Fruit fly (Drosophila melanogaster) whole organism, wandering third instar larva: ENCODE data around the gene CG10405.

Experiments
- CrebA ChIP-seq: fragments of 200-800 bp; sonication (Bioruptor generic); optimal IDR thresholded peaks from 2 replicates; lab custom pipeline; 2016; ENCODE audit warnings: missing biosample characterization, mild to moderate bottlenecking, missing genetic modification characterization, borderline replicate concordance
- Hr78 ChIP-seq: fragments of >200 bp; optimal IDR thresholded peaks from 2 replicates; lab custom pipeline; 2017; ENCODE audit warnings: missing biosample characterization, missing genetic modification characterization
- Rel ChIP-seq, 2 experiments: fragments of 200-800 bp; sonication (Bioruptor generic) in 1 of 2; optimal IDR thresholded peaks; 2 replicates in 1 of 2; 3 replicates in 1 of 2; lab custom pipeline; 2016 to 2019; ENCODE audit warnings: mild to moderate bottlenecking in 2 of 2, missing biosample characterization in 2 of 2, missing genetic modification characterization in 2 of 2, moderate library complexity in 1 of 2
- br ChIP-seq: fragments of 200-800 bp; sonication (Bioruptor generic); optimal IDR thresholded peaks from 2 replicates; lab custom pipeline; 2016; ENCODE audit warnings: missing biosample characterization, missing genetic modification characterization
- h ChIP-seq: fragments of 200-800 bp; sonication (Bioruptor generic); optimal IDR thresholded peaks from 3 replicates; lab custom pipeline; 2016; ENCODE audit warnings: missing biosample characterization, mild to moderate bottlenecking, missing genetic modification characterization

- TF ChIP-seq h (GFP tag; lab: Kevin White, UChicago) (no peak), Hr78 (GFP tag; lab: Kevin White, UChicago) (no peak), Rel (GFP tag; optimal IDR thresholded peaks at IDR 0.05; lab: Kevin White, UChicago) (no peak), Rel (tag; optimal IDR thresholded peaks at IDR 0.05; lab: Kevin White, UChicago) (peak; percentile 8), br (GFP tag; lab: Kevin White, UChicago) (no peak), CrebA (GFP tag; lab: Kevin White, UChicago) (no peak)
Measured at dm6 chr3R:16453597-16453996, 695 bp upstream of the CG10405 start, which contains the start of gene Pak3.
